Fruit fly (Drosophila melanogaster) whole organism, pupa: ENCODE measurements around the gene CG9300.

Experiments used
- CG10348 ChIP-seq: fragments of 200-800 bp; sonication (Bioruptor generic); IDR thresholded peaks from 2 replicates; pipeline ENCODE4 v1.3.6; 2022; ENCODE audit warnings: missing biosample characterization, missing genetic modification characterization
- CG12605 ChIP-seq: fragments of 200-800 bp; sonication (Bioruptor generic); IDR thresholded peaks from 2 replicates; pipeline ENCODE4 v1.3.6; 2022; ENCODE audit warnings: missing biosample characterization, missing genetic modification characterization
- CG13204 ChIP-seq: fragments of 200-800 bp; sonication (Bioruptor generic); optimal IDR thresholded peaks from 2 replicates; lab custom pipeline; 2018; ENCODE audit warnings: missing biosample characterization, mild to moderate bottlenecking, missing genetic modification characterization, moderate library complexity
- CG14655 ChIP-seq: fragments of 200-800 bp; sonication (Bioruptor generic); optimal IDR thresholded peaks from 3 replicates; lab custom pipeline; 2017; ENCODE audit warnings: mild to moderate bottlenecking, missing biosample characterization, missing genetic modification reagents, missing genetic modification characterization
- CG15710 ChIP-seq: fragments of 200-800 bp; sonication (Bioruptor generic); optimal IDR thresholded peaks from 2 replicates; lab custom pipeline; 2018; ENCODE audit warnings: missing biosample characterization, mild to moderate bottlenecking, missing genetic modification characterization, moderate library complexity
- CG17806 ChIP-seq: fragments of 200-800 bp; sonication (Bioruptor generic); optimal IDR thresholded peaks from 2 replicates; lab custom pipeline; 2018; ENCODE audit warnings: missing biosample characterization, mild to moderate bottlenecking, missing genetic modification characterization, moderate library complexity
- CG32121 ChIP-seq: fragments of 200-800 bp; sonication (Bioruptor generic); IDR thresholded peaks from 2 replicates; pipeline ENCODE4 v1.3.6; 2022; ENCODE audit warnings: missing biosample characterization, missing genetic modification characterization
- CG34367 ChIP-seq: fragments of 200-800 bp; sonication (Bioruptor generic); optimal IDR thresholded peaks from 2 replicates; lab custom pipeline; 2018; ENCODE audit warnings: missing biosample characterization, mild to moderate bottlenecking, missing genetic modification characterization
- CG4496 ChIP-seq: fragments of 200-800 bp; sonication (Bioruptor generic); IDR thresholded peaks from 3 replicates; pipeline ENCODE4 v1.3.6; 2022; ENCODE audit warnings: missing biosample characterization, missing genetic modification characterization
- CG8159 ChIP-seq: fragments of 200-800 bp; sonication (Bioruptor generic); optimal IDR thresholded peaks from 3 replicates; lab custom pipeline; 2018; ENCODE audit warnings: missing biosample characterization, mild to moderate bottlenecking, missing genetic modification characterization, moderate library complexity
- CG8301 ChIP-seq: fragments of 200-800 bp; sonication (Bioruptor generic); optimal IDR thresholded peaks from 2 replicates; lab custom pipeline; 2018; ENCODE audit warnings: missing biosample characterization, mild to moderate bottlenecking, missing genetic modification characterization
- CG9948 ChIP-seq: fragments of 200-800 bp; sonication (Bioruptor generic); optimal IDR thresholded peaks from 2 replicates; lab custom pipeline; 2018; ENCODE audit warnings: missing biosample characterization, mild to moderate bottlenecking, missing genetic modification characterization, moderate library complexity
- D1 ChIP-seq: fragments of 200-800 bp; sonication (Bioruptor generic); optimal IDR thresholded peaks from 2 replicates; lab custom pipeline; 2018; ENCODE audit warnings: missing biosample characterization, mild to moderate bottlenecking, missing genetic modification characterization, moderate library complexity
- EcR ChIP-seq: fragments of 200-800 bp; sonication (Bioruptor generic); optimal IDR thresholded peaks from 3 replicates; lab custom pipeline; 2019; ENCODE audit warnings: missing biosample characterization, missing genetic modification characterization, mild to moderate bottlenecking, moderate library complexity, missing genetic modification reagents
- Ets98B ChIP-seq: fragments of 200-800 bp; sonication (Bioruptor generic); IDR thresholded peaks from 2 replicates; pipeline ENCODE4 v1.3.6; 2022; ENCODE audit warnings: missing biosample characterization, missing genetic modification characterization
- Pif1A ChIP-seq: fragments of 200-800 bp; sonication (Bioruptor generic); optimal IDR thresholded peaks from 3 replicates; lab custom pipeline; 2016; ENCODE audit warnings: missing biosample characterization, missing genetic modification characterization
- Pif1B ChIP-seq: fragments of 200-800 bp; sonication (Bioruptor generic); optimal IDR thresholded peaks from 3 replicates; lab custom pipeline; 2016; ENCODE audit warnings: missing biosample characterization, missing genetic modification characterization
- Snoo ChIP-seq: fragments of 200-800 bp; sonication (Bioruptor generic); optimal IDR thresholded peaks from 3 replicates; lab custom pipeline; 2017; ENCODE audit warnings: missing biosample characterization, mild to moderate bottlenecking, missing genetic modification characterization, inconsistent platforms
- fd96Ca ChIP-seq: fragments of 200-800 bp; sonication (Bioruptor generic); IDR thresholded peaks from 3 replicates; pipeline ENCODE4 v1.3.6; 2022; ENCODE audit warnings: missing biosample characterization, missing genetic modification characterization
- gl ChIP-seq: fragments of 200-800 bp; sonication (Bioruptor generic); optimal IDR thresholded peaks from 2 replicates; lab custom pipeline; 2018; ENCODE audit warnings: missing biosample characterization, mild to moderate bottlenecking, missing genetic modification characterization
- rn ChIP-seq: fragments of 200-800 bp; sonication (Bioruptor generic); IDR thresholded peaks from 2 replicates; pipeline ENCODE4 v1.3.6; 2022; ENCODE audit warnings: missing biosample characterization, missing genetic modification characterization

CG9300 gene

dm6 chr3L:19590422-19590821 is 38.2 kb downstream of the CG9300 start, which contains the start of gene CG14100:
CG14100 (minus strand) TSS chr3L:19590524.
- TF ChIP-seq Pif1B (GFP tag; lab: Kevin White, UChicago) = peak; percentile 100
- peak; percentile 100 for TF ChIP-seq CG9948
- peak; percentile 100 for TF ChIP-seq CG34367 (tag; lab: Kevin White, UChicago)
- TF ChIP-seq D1 (tag; lab: Kevin White, UChicago) = peak; percentile 100
- TF ChIP-seq CG4496 (GFP tag; lab: Robert Waterston, UW) = peak; percentile 100
- peak; percentile 100 for TF ChIP-seq CG12605 (GFP tag; lab: Robert Waterston, UW)
- peak; percentile 100 for TF ChIP-seq rn (GFP tag; lab: Robert Waterston, UW)
- TF ChIP-seq CG8159 (tag; lab: Kevin White, UChicago) = peak; percentile 100
- TF ChIP-seq CG15710 (tag; lab: Kevin White, UChicago) = peak; percentile 100
- peak; percentile 100 for TF ChIP-seq CG13204 (GFP tag; lab: Kevin White, UChicago)
- peak; percentile 100 for TF ChIP-seq Ets98B (GFP tag; lab: Robert Waterston, UW)
- TF ChIP-seq CG10348 (GFP tag; lab: Robert Waterston, UW) = peak; percentile 100
- no peak for TF ChIP-seq EcR
- TF ChIP-seq fd96Ca (GFP tag; lab: Robert Waterston, UW) = peak; percentile 100
- TF ChIP-seq Snoo (tag; lab: Kevin White, UChicago) = peak; percentile 100
- peak; percentile 100 for TF ChIP-seq CG14655 (GFP tag; lab: Kevin White, UChicago)
- peak; percentile 100 for TF ChIP-seq Pif1A
- TF ChIP-seq gl = peak; percentile 100
- peak; percentile 100 for TF ChIP-seq CG8301
- peak; percentile 100 for TF ChIP-seq CG32121 (GFP tag; lab: Robert Waterston, UW)
- peak; percentile 100 for TF ChIP-seq CG17806 (tag; lab: Kevin White, UChicago)
- TF ChIP-seq, all 21 proteins: peak for 20

- no peak for TF ChIP-seq Snoo (tag; lab: Kevin White, UChicago)
- no peak for TF ChIP-seq CG32121 (GFP tag; lab: Robert Waterston, UW)
- no peak for TF ChIP-seq CG9948
- peak; percentile 8 for TF ChIP-seq CG15710 (tag; lab: Kevin White, UChicago)
- TF ChIP-seq CG4496 (GFP tag; lab: Robert Waterston, UW) = 0 out of 3 replicates have a peak, but pooled peaks have one; percentile 24
These were observed 46.3 kb downstream of the CG9300 start, which contains the start of the genes ash1 and Taf6 for dm6 chr3L:19598369-19599148. ash1 (minus strand) TSS chr3L:19598755. Taf6 (plus strand) TSS chr3L:19599088.

- TF ChIP-seq Ets98B (GFP tag; lab: Robert Waterston, UW) (no peak), CG9948 (no peak)
These were observed 49.2 kb downstream of the CG9300 start, which contains the start of gene CG9368 for dm6 chr3L:19601413-19601812. CG9368 (plus strand) TSS chr3L:19601633.
